Worm (Caenorhabditis elegans): ENCODE measurements around the gene str-199.

DNA sequence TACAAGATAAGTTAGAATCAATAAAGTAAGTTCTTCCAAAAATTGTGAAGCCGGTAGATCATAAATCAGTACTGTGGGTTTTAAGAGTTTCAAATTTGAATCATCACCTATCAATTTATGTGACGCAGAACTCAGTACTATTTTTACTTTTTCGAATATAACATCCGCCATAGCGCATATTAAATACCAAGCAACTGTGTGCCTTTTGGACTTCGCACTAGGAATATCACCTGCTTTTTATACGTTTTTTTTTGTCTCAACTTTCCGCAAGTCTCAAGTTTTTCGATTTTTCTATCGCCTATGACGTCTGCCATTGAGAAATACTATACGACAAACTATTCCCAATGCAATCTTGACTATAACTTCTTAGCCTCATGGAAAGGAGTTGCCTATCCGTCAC, 22.4 kb upstream of the str-199 start, which contains the start of gene srh-113:
- TF ChIP-seq sea-2 (GFP tag; optimal IDR thresholded peaks at IDR 0.05) (no peak), jun-1 (tag; optimal IDR thresholded peaks at IDR 0.05) (no peak), lin-15B (tag; optimal IDR thresholded peaks at IDR 0.05) (no peak), snpc-4 (tag; optimal IDR thresholded peaks at IDR 0.05) (no peak), elt-1 (tag; optimal IDR thresholded peaks at IDR 0.05) (no peak), ceh-16 (tag; optimal IDR thresholded peaks at IDR 0.05) (no peak), lsy-12 (tag; optimal IDR thresholded peaks at IDR 0.05) (no peak)

Measured in whole organism, L3 larva.